Fruit fly (Drosophila melanogaster): ENCODE data around the gene shv.

shv gene

dm6 chr2L:427338-428234, 25.3 kb upstream of the shv start (continued):
- TF ChIP-seq cyc (GFP tag; optimal IDR thresholded peaks at IDR 0.05) (peak; percentile 91), fd85E (GFP tag; optimal IDR thresholded peaks at IDR 0.05) (peak; percentile 84), Hr4 (GFP tag; optimal IDR thresholded peaks at IDR 0.05) (peak; percentile 97), Hr39 (GFP tag; optimal IDR thresholded peaks at IDR 0.05) (peak; percentile 92), lz (GFP tag; optimal IDR thresholded peaks at IDR 0.05) (peak; percentile 94), dsx (GFP tag; optimal IDR thresholded peaks at IDR 0.05; ENCODE audit: poor library complexity, severe bottlenecking) (peak; percentile 96), topi (GFP tag; optimal IDR thresholded peaks at IDR 0.05) (peak; percentile 93), Eip78C (GFP tag) (peak; percentile 98), CG3032 (tag; optimal IDR thresholded peaks at IDR 0.05) (peak; percentile 85), CG11762 (GFP tag; optimal IDR thresholded peaks at IDR 0.05; ENCODE audit: insufficient read depth) (peak; percentile 91), salr (GFP tag; optimal IDR thresholded peaks at IDR 0.05) (peak; percentile 82 to 89), CG6808 (GFP tag; optimal IDR thresholded peaks at IDR 0.05) (peak; percentile 94), Sox14 (GFP tag; optimal IDR thresholded peaks at IDR 0.05) (peak; percentile 95), fkh (GFP tag; optimal IDR thresholded peaks at IDR 0.05) (no peak), CG8632 (GFP tag; optimal IDR thresholded peaks at IDR 0.05) (peak; percentile 91), CG6854 (GFP tag; optimal IDR thresholded peaks at IDR 0.05) (peak; percentile 91), Ets96B (tag; optimal IDR thresholded peaks at IDR 0.05) (peak; percentile 81), CG8319 (GFP tag; optimal IDR thresholded peaks at IDR 0.05) (peak; percentile 89), CG31627 (GFP tag; optimal IDR thresholded peaks at IDR 0.05) (peak; percentile 93), Smox (GFP tag; optimal IDR thresholded peaks at IDR 0.05) (peak; percentile 95), pdm3 (GFP tag; optimal IDR thresholded peaks at IDR 0.05) (peak; percentile 95)

- TF ChIP-seq CG8119 (GFP tag; IDR thresholded peaks at IDR 0.05) (0 out of 3 replicates have a peak, but pooled peaks have one; percentile 16), CG11902 (GFP tag; optimal IDR thresholded peaks at IDR 0.05) (no peak), Hr4 (GFP tag; optimal IDR thresholded peaks at IDR 0.05) (peak; percentile 12), fd85E (GFP tag; optimal IDR thresholded peaks at IDR 0.05) (no peak), ss (GFP tag; optimal IDR thresholded peaks at IDR 0.05) (no peak), lz (GFP tag; optimal IDR thresholded peaks at IDR 0.05) (no peak), CG10669 (GFP tag; optimal IDR thresholded peaks at IDR 0.05) (no peak), Hr38 (GFP tag; optimal IDR thresholded peaks at IDR 0.05) (no peak), svp (GFP tag) (peak; percentile 25), fd59A (GFP tag; optimal IDR thresholded peaks at IDR 0.05) (no peak), CG4318 (GFP tag; optimal IDR thresholded peaks at IDR 0.05) (peak; percentile 3), Met (GFP tag; optimal IDR thresholded peaks at IDR 0.05) (no peak), Eip78C (GFP tag) (peak; percentile 75), dac (GFP tag; optimal IDR thresholded peaks at IDR 0.05) (no peak), CG32006 (GFP tag; optimal IDR thresholded peaks at IDR 0.05) (peak; percentile 45), CG15336 (GFP tag; IDR thresholded peaks at IDR 0.05) (no peak), CG6792 (GFP tag; optimal IDR thresholded peaks at IDR 0.05) (no peak)
Measured at dm6 chr2L:428380-428989, 24.4 kb upstream of the shv start.

dm6 chr2L:429680-430484, 23.0 kb upstream of the shv start:
- TF ChIP-seq CG8319 (GFP tag; optimal IDR thresholded peaks at IDR 0.05) (peak; percentile 81), net (GFP tag; optimal IDR thresholded peaks at IDR 0.05) (peak; percentile 68), lz (GFP tag; optimal IDR thresholded peaks at IDR 0.05) (peak; percentile 94), Hr38 (GFP tag; optimal IDR thresholded peaks at IDR 0.05) (no peak), CG6276 (GFP tag; optimal IDR thresholded peaks at IDR 0.05) (peak; percentile 42), eg (GFP tag; IDR thresholded peaks at IDR 0.05) (peak; percentile 53), Met (GFP tag; optimal IDR thresholded peaks at IDR 0.05) (peak; percentile 96), CG34406 (GFP tag; optimal IDR thresholded peaks at IDR 0.05) (peak; percentile 84), Sox15 (GFP tag; optimal IDR thresholded peaks at IDR 0.05) (peak; percentile 73), CG6808 (GFP tag; optimal IDR thresholded peaks at IDR 0.05) (peak; percentile 77), CG10669 (GFP tag; optimal IDR thresholded peaks at IDR 0.05) (peak; percentile 72), CG11294 (GFP tag; IDR thresholded peaks at IDR 0.05) (peak; percentile 46; the same call in 1 of the 2 replicates), cyc (GFP tag; optimal IDR thresholded peaks at IDR 0.05) (peak; percentile 95), Hr39 (GFP tag; optimal IDR thresholded peaks at IDR 0.05) (peak; percentile 95), CG3032 (tag; optimal IDR thresholded peaks at IDR 0.05) (peak; percentile 83), achi (GFP tag; optimal IDR thresholded peaks at IDR 0.05) (peak; percentile 86), fkh (GFP tag; optimal IDR thresholded peaks at IDR 0.05) (no peak), dac (GFP tag; optimal IDR thresholded peaks at IDR 0.05) (no peak), CG1621 (tag; optimal IDR thresholded peaks at IDR 0.05) (peak; percentile 77), Sox102F (GFP tag; optimal IDR thresholded peaks at IDR 0.05) (peak; percentile 96)

All from whole organism, prepupa.